Fruit fly (Drosophila melanogaster) whole organism, larva: Measurements from ENCODE around the gene CG15742.

Experiments
- noc ChIP-seq: fragments of 200-800 bp; sonication (Bioruptor generic); optimal IDR thresholded peaks from 3 replicates; lab custom pipeline; 2019; ENCODE audit warnings: missing biosample characterization, mild to moderate bottlenecking, missing genetic modification characterization, moderate library complexity

CG15742 gene

dm6 chrX:13283940-13284547 lies 25.7 kb upstream of the CG15742 start:
- peak; percentile 40 for TF ChIP-seq noc (tag; lab: Kevin White, UChicago)

DNA sequence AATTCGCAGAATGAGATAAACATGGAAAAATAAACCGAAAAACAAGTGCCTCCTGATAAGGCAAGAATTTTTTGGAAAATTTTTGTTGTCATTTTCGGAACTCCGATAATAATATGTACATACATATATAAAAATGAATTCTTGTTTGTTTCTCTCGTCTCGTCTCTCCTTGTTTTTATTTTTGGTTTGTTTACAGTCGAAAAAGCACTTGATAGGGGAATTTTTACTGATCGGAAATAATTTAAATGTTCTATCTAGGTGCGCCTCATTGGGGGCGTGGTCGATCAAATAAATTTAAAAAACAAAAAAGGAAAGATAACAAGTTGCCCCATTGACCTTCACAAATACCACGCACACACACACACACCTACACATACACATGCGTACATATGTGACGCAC lies 24.4 kb upstream of the CG15742 start:
- TF ChIP-seq noc (tag; lab: Kevin White, UChicago) = no peak

DNA sequence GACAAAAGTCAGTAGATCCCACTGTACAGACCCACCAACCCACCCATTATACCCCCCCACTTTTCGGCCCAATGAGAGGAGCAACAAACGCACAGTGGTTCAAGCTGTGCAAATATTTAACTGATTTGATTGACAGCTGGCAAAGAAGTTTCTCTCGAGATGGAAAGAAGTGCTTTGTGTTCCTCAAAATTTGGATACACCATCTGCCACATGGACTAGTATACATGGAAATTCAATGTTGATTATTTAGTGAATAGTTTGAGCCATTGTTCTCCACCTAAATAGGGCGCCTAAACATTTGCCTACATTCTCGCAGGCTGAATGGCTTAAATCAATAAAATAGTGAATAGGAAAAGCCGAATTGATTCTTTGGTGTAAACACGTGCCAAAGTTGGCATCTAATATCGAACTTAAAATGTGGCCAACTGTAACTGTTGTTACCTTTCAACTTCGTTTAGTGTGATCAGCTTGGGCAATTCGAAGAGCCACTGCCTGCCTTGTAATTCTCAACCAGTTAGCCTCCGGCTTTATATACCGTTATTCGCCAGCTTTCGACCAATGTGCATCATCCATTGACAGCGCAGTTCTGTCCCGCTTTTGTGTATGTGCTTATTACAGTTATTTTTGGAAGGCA lies 23.1 kb upstream of the CG15742 start:
- peak; percentile 1 for TF ChIP-seq noc (tag; lab: Kevin White, UChicago)

DNA sequence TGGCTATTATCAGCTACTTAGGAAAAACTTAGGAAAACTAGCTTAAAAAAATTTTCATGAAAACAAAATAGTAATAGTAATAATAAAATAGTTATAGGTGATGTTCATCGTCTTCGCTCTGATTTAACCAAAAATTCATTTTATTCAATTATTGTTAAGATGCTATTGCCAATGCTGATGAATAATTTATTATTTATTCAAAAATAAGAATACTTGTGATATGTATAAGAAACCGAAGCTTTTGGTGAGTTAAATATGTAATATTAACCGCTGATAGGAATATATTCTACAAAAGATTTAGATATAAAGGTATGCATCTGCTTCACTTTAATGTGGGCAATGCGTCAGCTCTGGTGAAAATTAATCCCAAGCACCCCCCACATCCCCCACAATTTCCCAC lies 22.4 kb upstream of the CG15742 start:
- no peak for TF ChIP-seq noc (tag; lab: Kevin White, UChicago)

DNA sequence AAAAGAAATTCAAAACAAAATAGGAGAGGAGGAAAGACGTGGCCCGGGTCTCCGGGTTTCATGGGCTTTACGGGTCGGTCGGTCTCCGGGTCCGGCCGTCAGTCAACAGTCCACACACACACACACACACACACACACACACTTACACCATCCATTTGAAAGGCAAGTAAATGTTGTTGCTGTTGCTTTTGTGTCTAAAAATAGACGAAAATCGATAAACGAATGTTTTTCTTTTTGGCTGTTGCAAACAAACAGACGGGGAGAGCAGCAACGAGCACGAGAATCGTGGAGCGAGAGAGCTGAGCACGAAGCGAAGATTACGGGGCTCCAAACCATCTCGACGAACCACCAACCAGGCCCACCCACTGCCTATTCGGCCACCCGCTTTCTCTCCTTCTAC lies 21.9 kb upstream of the CG15742 start:
- no peak for TF ChIP-seq noc (tag; lab: Kevin White, UChicago)

- TF ChIP-seq noc (tag; lab: Kevin White, UChicago) = no peak
Observed at dm6 chrX:13278468-13278982, 20.2 kb upstream of the CG15742 start.

dm6 chrX:13277580-13278467 lies 19.5 kb upstream of the CG15742 start:
- TF ChIP-seq noc (tag; lab: Kevin White, UChicago) = no peak

DNA sequence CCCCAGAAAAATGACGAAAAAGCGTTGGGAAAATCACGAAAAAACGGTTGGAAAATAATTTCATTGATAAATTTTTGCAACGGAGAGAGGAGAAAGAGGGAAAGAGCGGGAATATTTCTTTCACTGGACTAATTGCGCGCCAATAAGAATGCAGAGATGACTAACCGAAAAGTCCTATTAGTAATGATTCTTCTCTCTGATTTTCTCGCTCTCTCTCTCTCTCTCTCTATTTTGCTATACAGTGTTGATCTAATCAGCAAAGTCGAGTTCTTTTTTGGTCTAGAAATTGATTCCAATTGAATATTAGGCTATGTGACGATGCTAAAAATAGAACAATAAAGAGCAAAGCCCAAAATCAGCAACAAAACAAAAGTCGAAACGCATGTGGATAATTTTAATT lies 18.9 kb upstream of the CG15742 start:
- TF ChIP-seq noc (tag; lab: Kevin White, UChicago) = no peak

DNA sequence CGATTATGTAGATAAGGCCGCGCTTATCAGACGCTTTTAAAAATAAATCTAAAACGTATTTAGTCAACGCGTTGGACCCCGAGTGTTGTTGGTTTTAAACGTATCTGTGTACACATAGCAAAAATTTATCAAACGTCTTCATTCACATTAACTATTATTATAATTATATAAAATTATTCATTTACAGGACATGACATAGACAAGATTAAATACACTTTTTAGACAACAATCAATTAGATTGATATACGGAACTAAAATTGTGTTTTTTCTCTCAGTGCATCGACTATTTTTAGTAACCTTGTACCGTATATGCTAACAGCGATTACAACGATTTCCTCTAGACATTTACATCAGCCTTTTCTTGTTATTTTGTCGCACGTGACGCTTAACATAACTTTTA lies 18.4 kb upstream of the CG15742 start:
- TF ChIP-seq noc (tag; lab: Kevin White, UChicago) = peak; percentile 85

dm6 chrX:13275139-13275538 lies 16.8 kb upstream of the CG15742 start:
- TF ChIP-seq noc (tag; lab: Kevin White, UChicago) = peak; percentile 66

DNA sequence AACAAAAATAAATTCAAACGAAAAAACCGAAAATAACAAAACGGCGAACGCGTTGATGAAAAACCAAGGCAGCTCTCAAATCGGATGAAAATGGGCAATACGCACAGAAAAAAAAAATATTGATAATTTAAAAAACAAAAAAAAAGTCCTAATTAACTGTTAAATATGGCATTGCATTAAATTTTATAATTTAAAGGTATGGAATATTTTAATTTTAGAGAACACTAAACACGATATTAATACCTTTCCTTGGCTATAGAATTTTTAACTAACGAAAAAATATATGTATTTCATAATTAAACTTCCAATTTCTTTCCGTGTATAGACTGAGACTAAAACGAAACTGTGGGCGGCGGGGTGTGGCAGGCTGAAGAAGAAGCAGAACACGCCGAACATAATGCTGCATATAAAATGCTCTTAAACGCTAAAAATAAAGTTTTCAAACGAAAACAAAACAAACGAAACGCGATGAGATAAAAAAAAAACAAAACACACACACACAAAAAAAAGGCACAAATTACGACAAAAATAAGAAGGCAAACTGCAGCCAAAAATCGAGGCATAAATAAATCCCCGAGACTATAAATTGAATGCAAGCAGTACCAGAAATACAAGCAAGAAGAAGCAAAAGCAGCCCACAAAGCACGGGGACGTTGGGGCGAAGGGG lies 16.3 kb upstream of the CG15742 start:
- TF ChIP-seq noc (tag; lab: Kevin White, UChicago) = peak; percentile 25

DNA sequence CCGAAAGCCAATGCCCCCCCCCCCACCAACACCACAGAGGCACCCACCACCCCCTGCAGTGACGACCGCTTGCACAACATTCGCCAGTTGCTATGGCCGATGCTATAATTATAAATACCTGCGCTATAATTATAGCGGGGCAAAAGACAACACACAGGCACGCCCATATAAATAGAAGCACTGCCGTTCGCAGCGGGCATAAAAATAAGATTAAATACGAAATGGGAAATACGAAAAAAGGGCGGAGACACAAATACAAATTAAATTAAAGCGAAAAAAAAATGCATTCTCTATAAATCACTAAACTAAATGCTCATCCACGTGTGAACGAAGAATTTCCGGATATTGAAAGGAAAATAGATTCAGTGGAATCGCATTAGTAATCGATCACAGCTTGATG lies 15.1 kb upstream of the CG15742 start:
- no peak for TF ChIP-seq noc (tag; lab: Kevin White, UChicago)

DNA sequence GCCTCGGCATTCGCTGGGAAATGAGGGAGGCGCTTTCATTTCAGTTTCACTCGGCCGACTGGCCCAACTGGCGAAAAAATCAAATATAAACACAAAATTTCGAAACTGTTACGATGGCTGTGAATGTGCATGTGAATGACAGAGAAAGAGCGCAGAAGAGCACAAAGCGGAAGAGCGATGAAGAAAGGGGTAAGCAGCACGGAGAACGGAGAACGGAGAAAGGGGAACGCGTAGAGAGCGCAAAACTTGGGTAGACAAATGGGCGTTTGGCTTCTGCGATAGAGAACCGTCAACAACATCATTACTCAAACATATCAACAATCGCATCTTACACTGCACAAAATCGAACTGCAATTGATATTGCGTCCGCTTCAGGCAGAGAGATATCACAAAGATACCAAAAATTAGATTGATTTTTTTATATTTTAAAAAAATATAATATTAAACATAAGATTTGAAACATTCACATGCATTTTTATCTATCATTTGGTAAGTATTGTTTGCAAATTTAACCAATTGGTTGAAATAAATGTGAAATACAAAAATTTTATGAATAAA lies 14.5 kb upstream of the CG15742 start:
- no peak for TF ChIP-seq noc (tag; lab: Kevin White, UChicago)

- no peak for TF ChIP-seq noc (tag; lab: Kevin White, UChicago)
Observed at dm6 chrX:13258757-13259067, 417 bp upstream of the CG15742 start, which contains the start of gene comt. Gene comt, plus strand, starts transcription at chrX:13259021.

DNA sequence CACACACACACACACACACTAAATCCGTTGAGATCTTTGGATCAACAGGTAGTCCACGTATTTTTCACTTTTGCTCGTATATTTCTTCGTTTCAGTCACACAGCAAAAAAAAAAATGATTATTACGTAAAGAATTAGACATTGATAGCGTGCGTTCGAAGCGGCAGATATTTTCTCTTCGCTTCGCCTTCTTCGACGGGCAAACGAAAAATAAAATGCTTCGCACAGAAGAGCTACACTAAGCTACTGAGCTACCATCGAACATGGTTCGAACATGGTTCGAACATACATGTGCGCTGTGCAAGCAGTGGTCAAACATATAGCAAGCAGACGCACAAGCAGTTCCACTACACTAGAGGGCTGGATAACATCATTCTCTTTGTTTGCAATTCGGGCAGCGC lies 1.3 kb downstream of the CG15742 start:
- TF ChIP-seq noc (tag; lab: Kevin White, UChicago) = no peak
